Worm (Caenorhabditis elegans) whole organism, young adult: Measurements from ENCODE around the gene spat-3.

Experiments
- B0035.1 ChIP-seq: sonication (generic microtip); optimal IDR thresholded peaks from 2 replicates; lab custom pipeline; 2016; ENCODE audit warnings: missing genetic modification characterization, mild to moderate bottlenecking, missing compliant biosample characterization, missing genotype, missing genetic modification reagents
- C06A6.2 ChIP-seq: fragments of 200-800 bp; sonication (Bioruptor generic); conservative IDR thresholded peaks from 2 replicates; pipeline ENCODE4 v1.3.6; 2022; ENCODE audit warnings: missing genetic modification characterization, missing compliant biosample characterization
- F23B12.7 ChIP-seq: sonication (generic microtip); optimal IDR thresholded peaks from 2 replicates; lab custom pipeline; 2017; ENCODE audit warnings: missing genetic modification characterization, mild to moderate bottlenecking, missing compliant biosample characterization, antibody characterized with exemption, moderate library complexity; ENCODE audit not compliant: insufficient read depth
- F55B11.4 ChIP-seq: sonication (generic microtip); optimal IDR thresholded peaks from 2 replicates; lab custom pipeline; 2016; ENCODE audit warnings: missing compliant biosample characterization, missing genetic modification characterization, borderline replicate concordance; ENCODE audit not compliant: insufficient read depth
- ZK185.1 ChIP-seq: sonication (generic microtip); optimal IDR thresholded peaks from 2 replicates; lab custom pipeline; 2016; ENCODE audit warnings: mild to moderate bottlenecking, missing genetic modification characterization, missing compliant biosample characterization; ENCODE audit not compliant: poor library complexity, severe bottlenecking
- akir-1 ChIP-seq: fragments of 200-800 bp; sonication (Bioruptor generic); optimal IDR thresholded peaks from 2 replicates; lab custom pipeline; 2018; ENCODE audit warnings: mild to moderate bottlenecking, missing genetic modification characterization, moderate library complexity, missing compliant biosample characterization
- atf-7 ChIP-seq: sonication (generic microtip); optimal IDR thresholded peaks from 2 replicates; lab custom pipeline; 2017; ENCODE audit warnings: mild to moderate bottlenecking, missing genetic modification characterization, missing compliant biosample characterization
- attf-3 ChIP-seq: fragments of 200-800 bp; sonication (Bioruptor generic); conservative IDR thresholded peaks from 2 replicates; pipeline ENCODE4 v1.3.6; 2022; ENCODE audit warnings: missing genetic modification reagents, missing genetic modification characterization, missing compliant biosample characterization
- attf-6 ChIP-seq: fragments of 200-800 bp; sonication (Bioruptor generic); IDR thresholded peaks from 2 replicates; pipeline ENCODE4 v1.3.6; 2022; ENCODE audit warnings: missing genetic modification reagents, missing genetic modification characterization, missing compliant biosample characterization
- cebp-2 ChIP-seq: fragments of 200-800 bp; sonication (Bioruptor generic); IDR thresholded peaks from 2 replicates; pipeline ENCODE4 v1.3.6; 2022; ENCODE audit warnings: missing genetic modification characterization, missing compliant biosample characterization
- ceh-100 ChIP-seq: fragments of 200-800 bp; sonication (Bioruptor generic); IDR thresholded peaks from 2 replicates; pipeline ENCODE4 v1.3.6; 2022; ENCODE audit warnings: missing genetic modification reagents, missing genetic modification characterization, missing compliant biosample characterization
- ceh-40 ChIP-seq: fragments of 200-800 bp; sonication (Bioruptor generic); IDR thresholded peaks from 2 replicates; pipeline ENCODE4 v1.3.6; 2022; ENCODE audit warnings: missing genetic modification characterization, missing compliant biosample characterization
- ceh-58 ChIP-seq: fragments of 200-800 bp; sonication (Bioruptor generic); IDR thresholded peaks from 2 replicates; pipeline ENCODE4 v1.3.6; 2022; ENCODE audit warnings: missing genetic modification characterization, missing compliant biosample characterization
- ceh-79 ChIP-seq: sonication (generic microtip); optimal IDR thresholded peaks from 2 replicates; lab custom pipeline; 2017; ENCODE audit warnings: mild to moderate bottlenecking, missing genetic modification characterization, missing compliant biosample characterization
- die-1 ChIP-seq: sonication (generic microtip); optimal IDR thresholded peaks from 2 replicates; lab custom pipeline; 2016; ENCODE audit warnings: missing genotype, mild to moderate bottlenecking, missing genetic modification characterization, missing compliant biosample characterization
- dpl-1 ChIP-seq: fragments of 150-350 bp; optimal IDR thresholded peaks from 2 replicates; lab custom pipeline; 2014; ENCODE audit warnings: missing biosample characterization, missing genetic modification reagents, missing genetic modification characterization
- egl-44 ChIP-seq: fragments of 200-800 bp; sonication (Bioruptor generic); IDR thresholded peaks from 2 replicates; pipeline ENCODE4 v1.3.6; 2022; ENCODE audit warnings: missing genetic modification reagents, missing genetic modification characterization, missing compliant biosample characterization
- ekl-4 ChIP-seq: fragments of 200-800 bp; sonication (Bioruptor generic); IDR thresholded peaks from 2 replicates; pipeline ENCODE4 v1.3.6; 2022; ENCODE audit warnings: missing genetic modification reagents, missing genetic modification characterization, missing compliant biosample characterization
- fkh-3 ChIP-seq: sonication (generic microtip); optimal IDR thresholded peaks from 2 replicates; lab custom pipeline; 2016; ENCODE audit warnings: mild to moderate bottlenecking, missing genetic modification characterization, missing compliant biosample characterization
- hsf-1 ChIP-seq: fragments of 200-800 bp; sonication (Bioruptor generic); IDR thresholded peaks from 2 replicates; pipeline ENCODE4 v1.3.6; 2022; ENCODE audit warnings: missing genetic modification reagents, missing genetic modification characterization, missing compliant biosample characterization
- let-607 ChIP-seq, 2 experiments: fragments of 200-800 bp in 1 of 2; sonication (Bioruptor generic) in 1 of 2; sonication (generic microtip) in 1 of 2; optimal IDR thresholded peaks; 2 replicates each; lab custom pipeline; 2016 to 2018; ENCODE audit warnings: mild to moderate bottlenecking in 2 of 2, missing compliant biosample characterization in 2 of 2, missing genetic modification characterization in 2 of 2, moderate library complexity in 2 of 2, missing genotype in 1 of 2
- lir-1 ChIP-seq: fragments of 200-800 bp; sonication (Bioruptor generic); conservative IDR thresholded peaks from 2 replicates; pipeline ENCODE4 v1.3.6; 2022; ENCODE audit warnings: missing genetic modification reagents, missing genetic modification characterization, missing compliant biosample characterization
- mes-4 ChIP-seq: sonication (generic microtip); optimal IDR thresholded peaks from 2 replicates; lab custom pipeline; 2016; ENCODE audit warnings: missing genotype, missing genetic modification characterization, missing compliant biosample characterization
- nfya-1 ChIP-seq: sonication (generic microtip); optimal IDR thresholded peaks from 2 replicates; lab custom pipeline; 2017; ENCODE audit warnings: antibody characterized with exemption, missing compliant biosample characterization, missing genetic modification characterization, borderline replicate concordance; ENCODE audit not compliant: insufficient read depth
- nhr-179 ChIP-seq: sonication (generic microtip); optimal IDR thresholded peaks from 2 replicates; lab custom pipeline; 2016; ENCODE audit warnings: mild to moderate bottlenecking, missing genetic modification characterization, missing compliant biosample characterization
- nhr-27 ChIP-seq: fragments of 200-800 bp; sonication (Bioruptor generic); optimal IDR thresholded peaks from 2 replicates; lab custom pipeline; 2018; ENCODE audit warnings: mild to moderate bottlenecking, missing genetic modification characterization, moderate library complexity, missing compliant biosample characterization
- nhr-80 ChIP-seq: sonication (generic microtip); optimal IDR thresholded peaks from 2 replicates; lab custom pipeline; 2016; ENCODE audit warnings: missing genetic modification characterization, missing compliant biosample characterization
- pbrm-1 ChIP-seq: fragments of 200-800 bp; sonication (Bioruptor generic); IDR thresholded peaks from 2 replicates; pipeline ENCODE4 v1.3.6; 2022; ENCODE audit warnings: missing genetic modification reagents, missing genetic modification characterization, missing compliant biosample characterization
- rcor-1 ChIP-seq: fragments of 200-800 bp; sonication (Bioruptor generic); IDR thresholded peaks from 2 replicates; pipeline ENCODE4 v1.3.6; 2022; ENCODE audit warnings: missing genetic modification reagents, missing genetic modification characterization, missing compliant biosample characterization
- rec-8 ChIP-seq, 2 experiments: sonication (generic microtip); optimal IDR thresholded peaks; 2 replicates each; lab custom pipeline; 2016; ENCODE audit warnings: mild to moderate bottlenecking in 2 of 2, missing genetic modification characterization in 2 of 2, missing genetic modification reagents in 2 of 2, missing genotype in 2 of 2, missing biosample characterization in 1 of 2, missing compliant biosample characterization in 1 of 2, moderate library complexity in 1 of 2
- repo-1 ChIP-seq: sonication (generic microtip); optimal IDR thresholded peaks from 2 replicates; lab custom pipeline; 2017; ENCODE audit warnings: mild to moderate bottlenecking, missing genetic modification characterization, missing compliant biosample characterization
- rpc-1 ChIP-seq, 2 experiments: fragments of 150-350 bp in 1 of 2; sonication (generic microtip) in 1 of 2; optimal IDR thresholded peaks; 2 replicates each; lab custom pipeline; 2014 to 2018; ENCODE audit warnings: missing biosample characterization in 1 of 2, missing genetic modification characterization in 1 of 2, missing genetic modification reagents in 1 of 2, missing genotype in 1 of 2
- sea-2 ChIP-seq: fragments of 200-800 bp; sonication (Bioruptor generic); IDR thresholded peaks from 2 replicates; pipeline ENCODE4 v1.3.6; 2022; ENCODE audit warnings: missing genetic modification characterization, missing compliant biosample characterization
- snpc-1.1 ChIP-seq: sonication (generic microtip); optimal IDR thresholded peaks from 2 replicates; lab custom pipeline; 2017; ENCODE audit warnings: missing genetic modification characterization, mild to moderate bottlenecking, missing compliant biosample characterization, antibody characterized with exemption, moderate library complexity, missing genotype, missing genetic modification reagents; ENCODE audit not compliant: insufficient read depth
- snpc-4 ChIP-seq, 5 experiments: fragments of 150-350 bp in 1 of 5; sonication (generic microtip) in 4 of 5; optimal IDR thresholded peaks; 2 replicates each; lab custom pipeline; 2014 to 2018; ENCODE audit warnings: missing genetic modification characterization in 5 of 5, missing biosample characterization in 3 of 5, antibody characterized with exemption in 2 of 5, mild to moderate bottlenecking in 2 of 5, missing compliant biosample characterization in 2 of 5, missing genotype in 2 of 5, moderate library complexity in 2 of 5, missing genetic modification reagents in 1 of 5
- somi-1 ChIP-seq: fragments of 200-800 bp; sonication (Bioruptor generic); optimal IDR thresholded peaks from 2 replicates; lab custom pipeline; 2018; ENCODE audit warnings: mild to moderate bottlenecking, missing genetic modification characterization, missing compliant biosample characterization
- sptf-2 ChIP-seq: fragments of 200-800 bp; sonication (Bioruptor generic); optimal IDR thresholded peaks from 2 replicates; lab custom pipeline; 2018; ENCODE audit warnings: mild to moderate bottlenecking, missing genetic modification characterization, missing compliant biosample characterization
- unc-62 ChIP-seq: fragments of 150-350 bp; optimal IDR thresholded peaks from 2 replicates; lab custom pipeline; 2014; ENCODE audit warnings: missing biosample characterization, missing genetic modification reagents, missing genetic modification characterization
- zfh-2 ChIP-seq: fragments of 200-800 bp; sonication (Bioruptor generic); conservative IDR thresholded peaks from 2 replicates; pipeline ENCODE4 v1.3.6; 2022; ENCODE audit warnings: missing genetic modification reagents, missing genetic modification characterization, missing compliant biosample characterization
- zim-3 ChIP-seq: sonication (generic microtip); optimal IDR thresholded peaks from 2 replicates; lab custom pipeline; 2017; ENCODE audit warnings: mild to moderate bottlenecking, missing genetic modification characterization, moderate library complexity, missing compliant biosample characterization
- ztf-25 ChIP-seq: fragments of 200-800 bp; sonication (Bioruptor generic); IDR thresholded peaks from 2 replicates; pipeline ENCODE4 v1.3.6; 2022; ENCODE audit warnings: missing genetic modification reagents, missing genetic modification characterization, missing compliant biosample characterization
- ztf-26 ChIP-seq: sonication (generic microtip); optimal IDR thresholded peaks from 2 replicates; lab custom pipeline; 2017; ENCODE audit warnings: missing genetic modification characterization, missing compliant biosample characterization

Gene spat-3

ce11 chrX:4625080-4625479, 19.4 kb upstream of the spat-3 start:
- TF ChIP-seq ztf-25 (GFP tag; lab: Robert Waterston, UW) (no peak), rpc-1 (optimal IDR thresholded peaks at IDR 0.05; lab: Kevin White, UChicago) (no peak), rpc-1 (tag; optimal IDR thresholded peaks at IDR 0.05; lab: Kevin White, UChicago) (no peak), nhr-27 (no peak), ekl-4 (GFP tag; lab: Robert Waterston, UW) (no peak), snpc-4 (GFP tag; optimal IDR thresholded peaks at IDR 0.05; lab: Kevin White, UChicago) (no peak), snpc-4 (tag; optimal IDR thresholded peaks at IDR 0.05; lab: Kevin White, UChicago) (no peak), akir-1 (GFP tag; lab: Kevin White, UChicago) (no peak), dpl-1 (GFP tag; lab: Kevin White, UChicago) (no peak), fkh-3 (tag; lab: Kevin White, UChicago) (no peak), nhr-179 (tag; lab: Kevin White, UChicago) (no peak), hsf-1 (GFP tag; lab: Robert Waterston, UW) (no peak), pbrm-1 (no peak), snpc-1.1 (tag; lab: Kevin White, UChicago) (no peak), nhr-80 (tag; lab: Kevin White, UChicago) (no peak), lir-1 (no peak), ceh-58 (no peak), ZK185.1 (no peak), unc-62 (GFP tag; lab: Kevin White, UChicago) (no peak)

DNA sequence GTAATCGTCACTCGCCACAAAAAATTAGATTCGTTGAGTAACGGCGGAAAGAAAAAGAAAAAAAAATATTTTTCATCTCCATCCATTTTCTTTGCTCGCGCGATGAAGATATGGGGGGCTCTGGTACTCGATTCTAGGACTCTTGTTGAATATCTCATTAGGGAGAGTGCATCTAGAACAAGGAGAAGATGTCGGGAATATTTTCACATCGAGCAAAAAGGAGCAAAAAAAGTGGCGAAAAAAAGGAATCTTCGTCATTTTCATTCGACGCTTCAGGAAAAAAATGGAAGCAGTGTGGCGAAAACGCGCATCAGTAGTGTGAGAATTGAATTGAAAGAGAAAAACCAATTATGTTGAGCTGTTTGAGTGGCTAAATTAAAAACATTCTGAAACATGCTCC, 18.0 kb upstream of the spat-3 start:
- no peak for TF ChIP-seq unc-62 (GFP tag; lab: Kevin White, UChicago)
- no peak for TF ChIP-seq nfya-1 (tag; lab: Kevin White, UChicago)
- TF ChIP-seq rec-8 (tag; optimal IDR thresholded peaks at IDR 0.05; lab: Kevin White, UChicago): no peak
- TF ChIP-seq somi-1 (GFP tag; lab: Kevin White, UChicago): no peak
- no peak for TF ChIP-seq ceh-40
- TF ChIP-seq die-1 (tag; lab: Kevin White, UChicago): no peak
- TF ChIP-seq snpc-1.1 (tag; lab: Kevin White, UChicago): no peak
- no peak for TF ChIP-seq C06A6.2
- no peak for TF ChIP-seq ztf-26 (tag; lab: Kevin White, UChicago)
- no peak for TF ChIP-seq sptf-2 (GFP tag; lab: Kevin White, UChicago)

- TF ChIP-seq zfh-2 (GFP tag; lab: Robert Waterston, UW) (no peak), B0035.1 (tag; lab: Kevin White, UChicago) (no peak), ceh-79 (tag; lab: Kevin White, UChicago) (no peak), let-607 (tag; optimal IDR thresholded peaks at IDR 0.05; lab: Kevin White, UChicago) (no peak), F23B12.7 (tag; lab: Kevin White, UChicago) (no peak), zim-3 (tag; lab: Kevin White, UChicago) (no peak), atf-7 (tag; lab: Kevin White, UChicago) (no peak), sptf-2 (GFP tag; lab: Kevin White, UChicago) (no peak), nfya-1 (tag; lab: Kevin White, UChicago) (no peak), ceh-100 (GFP tag; lab: Robert Waterston, UW) (no peak), rcor-1 (GFP tag; lab: Robert Waterston, UW) (no peak), sea-2 (GFP tag; lab: Robert Waterston, UW) (no peak), egl-44 (GFP tag; lab: Robert Waterston, UW) (no peak), mes-4 (tag; lab: Kevin White, UChicago) (no peak), attf-6 (GFP tag; lab: Robert Waterston, UW) (no peak), F55B11.4 (tag; lab: Kevin White, UChicago) (no peak), cebp-2 (no peak), repo-1 (no peak), attf-3 (GFP tag; lab: Robert Waterston, UW) (no peak)
Observed at ce11 chrX:4622024-4622423, 16.3 kb upstream of the spat-3 start, which contains the start of gene C46C11.3. Gene C46C11.3 (plus strand): TSS chrX:4622324.
